Worm (Caenorhabditis elegans): ENCODE data around the gene F32D8.8.

The F32D8.8 gene

ce11 chrV:10921747-10922146, 19.2 kb upstream of the F32D8.8 start, which contains the start of gene nas-31:
Gene nas-31, minus strand, starts transcription at chrV:10921847.
- no peak for TF ChIP-seq unc-62 (GFP tag; optimal IDR thresholded peaks at IDR 0.05)
- TF ChIP-seq Y79H2A.3 (GFP tag; conservative IDR thresholded peaks at IDR 0.05) = no peak
- TF ChIP-seq K12H6.12 (tag; optimal IDR thresholded peaks at IDR 0.05) = no peak
- no peak for TF ChIP-seq atf-7 (tag; optimal IDR thresholded peaks at IDR 0.05)
- no peak for TF ChIP-seq ekl-4 (GFP tag; IDR thresholded peaks at IDR 0.05)
- no peak for TF ChIP-seq hlh-12 (tag; optimal IDR thresholded peaks at IDR 0.05)
- TF ChIP-seq let-526 (GFP tag; IDR thresholded peaks at IDR 0.05) = no peak
- TF ChIP-seq T26A5.8 (tag; optimal IDR thresholded peaks at IDR 0.05) = no peak
- no peak for TF ChIP-seq nhr-179 (tag; optimal IDR thresholded peaks at IDR 0.05)
- TF ChIP-seq pbrm-1 (GFP tag; IDR thresholded peaks at IDR 0.05) = no peak
- no peak for TF ChIP-seq F39B2.1 (GFP tag; IDR thresholded peaks at IDR 0.05)
- no peak for TF ChIP-seq cebp-2 (GFP tag; IDR thresholded peaks at IDR 0.05)
- no peak for TF ChIP-seq F23B12.7 (tag; optimal IDR thresholded peaks at IDR 0.05; ENCODE audit: insufficient read depth)
- TF ChIP-seq die-1 (tag; optimal IDR thresholded peaks at IDR 0.05) = no peak

DNA sequence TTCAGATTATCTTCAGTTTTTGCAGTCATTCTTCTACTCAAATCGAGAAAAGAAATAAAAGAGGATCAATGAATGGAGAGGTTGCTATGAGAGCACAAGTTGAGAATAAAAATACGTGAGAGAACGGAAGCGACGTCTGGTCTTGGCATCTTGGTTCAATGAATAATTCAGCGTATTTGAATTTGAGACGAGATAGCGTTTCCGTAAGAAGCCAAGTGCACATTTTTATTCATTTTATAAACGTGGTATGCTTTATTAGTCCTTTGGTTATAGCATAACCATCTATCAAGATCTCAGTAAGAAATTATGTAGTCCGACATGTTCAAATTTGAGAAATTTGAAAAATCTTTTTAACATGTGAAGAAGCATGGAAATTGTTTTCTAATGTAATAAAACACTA, 15.8 kb upstream of the F32D8.8 start, which contains the start of gene F58B4.2:
Gene F58B4.2, minus strand, starts transcription at position 101 of the 400 bp plus-strand sequence.
- TF ChIP-seq tbp1 (GFP tag; optimal IDR thresholded peaks at IDR 0.05) = no peak
- TF ChIP-seq T07F8.4 (tag; optimal IDR thresholded peaks at IDR 0.05) = no peak

- TF ChIP-seq sdz-38 (tag; optimal IDR thresholded peaks at IDR 0.05) = no peak
- no peak for TF ChIP-seq repo-1 (tag; optimal IDR thresholded peaks at IDR 0.05)
- no peak for TF ChIP-seq madf-10 (tag; optimal IDR thresholded peaks at IDR 0.05)
- TF ChIP-seq Y95B8A.8 (GFP tag; IDR thresholded peaks at IDR 0.05) = no peak
- no peak for TF ChIP-seq snpc-3.4 (tag; optimal IDR thresholded peaks at IDR 0.05)
- no peak for TF ChIP-seq die-1 (tag; optimal IDR thresholded peaks at IDR 0.05)
- no peak for TF ChIP-seq Y53G8AR.9 (GFP tag; conservative IDR thresholded peaks at IDR 0.05)
- TF ChIP-seq let-526 (GFP tag; IDR thresholded peaks at IDR 0.05) = no peak
- no peak for TF ChIP-seq ceh-27 (GFP tag; optimal IDR thresholded peaks at IDR 0.05)
Observed at ce11 chrV:10915922-10916321, 13.3 kb upstream of the F32D8.8 start.

ce11 chrV:10909959-10910358, 7.4 kb upstream of the F32D8.8 start:
- no peak for TF ChIP-seq ets-4 (GFP tag; optimal IDR thresholded peaks at IDR 0.05)
- no peak for TF ChIP-seq attf-5 (GFP tag; optimal IDR thresholded peaks at IDR 0.05)
- TF ChIP-seq egl-44 (GFP tag; IDR thresholded peaks at IDR 0.05) = no peak
- no peak for TF ChIP-seq T26A5.8 (tag; optimal IDR thresholded peaks at IDR 0.05)
- no peak for TF ChIP-seq C06A6.2 (GFP tag; conservative IDR thresholded peaks at IDR 0.05)
- no peak for TF ChIP-seq dpff-1 (tag; optimal IDR thresholded peaks at IDR 0.05)
- no peak for TF ChIP-seq unc-130 (GFP tag; optimal IDR thresholded peaks at IDR 0.05)
- TF ChIP-seq snpc-4 (GFP tag; optimal IDR thresholded peaks at IDR 0.05) = no peak
- TF ChIP-seq snpc-4 (tag; optimal IDR thresholded peaks at IDR 0.05) = no peak
- no peak for TF ChIP-seq F22D6.2 (tag; optimal IDR thresholded peaks at IDR 0.05)
- TF ChIP-seq him-1 (tag; optimal IDR thresholded peaks at IDR 0.05) = no peak
- TF ChIP-seq let-607 (tag; optimal IDR thresholded peaks at IDR 0.05) = no peak
- no peak for TF ChIP-seq akir-1 (GFP tag; optimal IDR thresholded peaks at IDR 0.05)
- no peak for TF ChIP-seq F57A8.1 (GFP tag; optimal IDR thresholded peaks at IDR 0.05)
- no peak for TF ChIP-seq B0261.1 (tag; optimal IDR thresholded peaks at IDR 0.05)
- no peak for TF ChIP-seq nhr-90 (tag; optimal IDR thresholded peaks at IDR 0.05)
- TF ChIP-seq nfya-1 (tag; optimal IDR thresholded peaks at IDR 0.05; ENCODE audit: borderline replicate concordance, insufficient read depth) = no peak
